Worm (Caenorhabditis elegans): ENCODE results near the gene Y97E10AR.1.

Gene Y97E10AR.1

ce11 chrV:7955168-7955567 lies 46.1 kb upstream of the Y97E10AR.1 start, which contains the start of gene F26D11.12 (continued):
- TF ChIP-seq ceh-62 (tag; optimal IDR thresholded peaks at IDR 0.05) (no peak), tag-97 (GFP tag; IDR thresholded peaks at IDR 0.05) (no peak), T20F7.1 (GFP tag; optimal IDR thresholded peaks at IDR 0.05) (peak; percentile 15), hlh-30 (tag; optimal IDR thresholded peaks at IDR 0.05; ENCODE audit: insufficient read depth) (no peak)

- TF ChIP-seq aha-1 (tag) = peak; percentile 24
- no peak for TF ChIP-seq lsy-2 (tag; optimal IDR thresholded peaks at IDR 0.05)
- TF ChIP-seq set-16 (GFP tag; IDR thresholded peaks at IDR 0.05) = no peak
- no peak for TF ChIP-seq attf-4 (tag; optimal IDR thresholded peaks at IDR 0.05)
- TF ChIP-seq ZK337.2 (GFP tag; IDR thresholded peaks at IDR 0.05) = no peak
- TF ChIP-seq daf-16 (GFP tag; optimal IDR thresholded peaks at IDR 0.05) = no peak
- peak; percentile 80 for TF ChIP-seq daf-16 (tag; optimal IDR thresholded peaks at IDR 0.05)
Measured at ce11 chrV:7956218-7956617, 45.0 kb upstream of the Y97E10AR.1 start, which contains the start of gene pals-34. pals-34 (minus strand) TSS chrV:7956497.

ce11 chrV:7958740-7959320 lies 42.4 kb upstream of the Y97E10AR.1 start, which contains the start of the genes clec-217 and F26D11.2:
clec-217 (minus strand) TSS chrV:7958840.
F26D11.2 (plus strand) TSS chrV:7959270.
- TF ChIP-seq ceh-20 (GFP tag; IDR thresholded peaks at IDR 0.05) = no peak
- TF ChIP-seq nhr-237 (tag; optimal IDR thresholded peaks at IDR 0.05) = no peak
- TF ChIP-seq dmd-8 (GFP tag; IDR thresholded peaks at IDR 0.05) = no peak
- no peak for TF ChIP-seq aha-1 (tag)
- TF ChIP-seq daf-19 (GFP tag; conservative IDR thresholded peaks at IDR 0.05) = no peak
- TF ChIP-seq duxl-1 (tag; optimal IDR thresholded peaks at IDR 0.05; ENCODE audit: poor library complexity) = no peak
- TF ChIP-seq arid-1 (GFP tag; conservative IDR thresholded peaks at IDR 0.05) = no peak
- no peak for TF ChIP-seq ZK546.5 (tag; optimal IDR thresholded peaks at IDR 0.05)
- no peak for TF ChIP-seq nhr-42 (GFP tag; IDR thresholded peaks at IDR 0.05)

ce11 chrV:7964429-7964828 lies 36.8 kb upstream of the Y97E10AR.1 start:
- TF ChIP-seq zag-1 (tag; optimal IDR thresholded peaks at IDR 0.05) (no peak), unc-39 (tag; optimal IDR thresholded peaks at IDR 0.05) (no peak), nhr-237 (tag; optimal IDR thresholded peaks at IDR 0.05) (no peak), snpc-4 (tag; optimal IDR thresholded peaks at IDR 0.05) (no peak), lin-29 (GFP tag; IDR thresholded peaks at IDR 0.05) (no peak), ctbp-1 (GFP tag; IDR thresholded peaks at IDR 0.05) (no peak), nhr-25 (tag; optimal IDR thresholded peaks at IDR 0.05; ENCODE audit: borderline replicate concordance, insufficient read depth) (no peak), unc-62 (GFP tag; optimal IDR thresholded peaks at IDR 0.05 in 1 of 2) (peak in 1 of 2 experiments; percentile 96), unc-62 (tag; optimal IDR thresholded peaks at IDR 0.05) (no peak)

ce11 chrV:7969107-7969506 lies 32.2 kb upstream of the Y97E10AR.1 start, which contains the start of gene che-7:
che-7 (minus strand) TSS chrV:7969207.
- TF ChIP-seq mdt-29 (GFP tag; IDR thresholded peaks at IDR 0.05) (no peak), daf-16 (GFP tag; optimal IDR thresholded peaks at IDR 0.05) (no peak), daf-16 (tag; optimal IDR thresholded peaks at IDR 0.05) (no peak), madf-9 (GFP tag; conservative IDR thresholded peaks at IDR 0.05) (no peak), nhr-41 (GFP tag; IDR thresholded peaks at IDR 0.05) (no peak), hif-1 (tag; optimal IDR thresholded peaks at IDR 0.05) (no peak), daf-8 (GFP tag; IDR thresholded peaks at IDR 0.05) (no peak)

ce11 chrV:7970519-7970918 lies 30.7 kb upstream of the Y97E10AR.1 start:
- no peak for TF ChIP-seq lsy-2 (tag; optimal IDR thresholded peaks at IDR 0.05)
- TF ChIP-seq ceh-32 (tag; optimal IDR thresholded peaks at IDR 0.05; ENCODE audit: poor library complexity) = no peak
- TF ChIP-seq F37D6.2 (tag; optimal IDR thresholded peaks at IDR 0.05) = no peak
- no peak for TF ChIP-seq aly-2 (tag; optimal IDR thresholded peaks at IDR 0.05)
- no peak for TF ChIP-seq hmg-1.1 (GFP tag; IDR thresholded peaks at IDR 0.05)
